Fruit fly (Drosophila melanogaster) whole organism, embryonic: ENCODE measurements around the gene CG6040.

Experiments used
- BEAF-32 ChIP-seq: fragments of 200-800 bp; sonication (Bioruptor generic); optimal IDR thresholded peaks from 3 replicates; lab custom pipeline; 2017; ENCODE audit warnings: missing biosample characterization, missing genetic modification characterization, mild to moderate bottlenecking, moderate library complexity, missing genetic modification reagents
- C15 ChIP-seq: fragments of 200-800 bp; sonication (Bioruptor generic); IDR thresholded peaks from 3 replicates; pipeline ENCODE4 v1.3.6; 2022; ENCODE audit warnings: missing biosample characterization, missing genetic modification characterization
- CG11398 ChIP-seq: fragments of 200-800 bp; sonication (Bioruptor generic); optimal IDR thresholded peaks from 2 replicates; lab custom pipeline; 2016; ENCODE audit warnings: missing biosample characterization, missing genetic modification characterization
- CG11456 ChIP-seq: fragments of 200-800 bp; sonication (Bioruptor generic); IDR thresholded peaks from 3 replicates; pipeline ENCODE4 v1.3.6; 2022; ENCODE audit warnings: missing biosample characterization, missing genetic modification characterization
- CG15269 ChIP-seq: fragments of 200-800 bp; sonication (Bioruptor generic); optimal IDR thresholded peaks from 2 replicates; lab custom pipeline; 2018; ENCODE audit warnings: missing biosample characterization, mild to moderate bottlenecking, missing genetic modification characterization, moderate library complexity
- CG15479 ChIP-seq: fragments of 200-800 bp; sonication (Bioruptor generic); optimal IDR thresholded peaks from 3 replicates; lab custom pipeline; 2019; ENCODE audit warnings: missing biosample characterization, mild to moderate bottlenecking, missing genetic modification characterization, moderate library complexity
- CG1647 ChIP-seq: fragments of 200-800 bp; sonication (Bioruptor generic); optimal IDR thresholded peaks from 3 replicates; lab custom pipeline; 2016; ENCODE audit warnings: missing biosample characterization, missing genetic modification characterization
- CG17802 ChIP-seq: fragments of 200-800 bp; sonication (Bioruptor generic); optimal IDR thresholded peaks from 2 replicates; lab custom pipeline; 2018; ENCODE audit warnings: missing biosample characterization, mild to moderate bottlenecking, missing genetic modification characterization, moderate library complexity
- CG18262 ChIP-seq: fragments of 200-800 bp; optimal IDR thresholded peaks from 3 replicates; lab custom pipeline; 2019; ENCODE audit warnings: missing biosample characterization, mild to moderate bottlenecking, missing genetic modification characterization, moderate library complexity
- CG2202 ChIP-seq: fragments of 200-800 bp; sonication (Bioruptor generic); optimal IDR thresholded peaks from 2 replicates; lab custom pipeline; 2018; ENCODE audit warnings: missing biosample characterization, mild to moderate bottlenecking, missing genetic modification characterization
- CG2712 ChIP-seq: fragments of 200-800 bp; optimal IDR thresholded peaks from 3 replicates; lab custom pipeline; 2019; ENCODE audit warnings: missing biosample characterization, mild to moderate bottlenecking, missing genetic modification characterization, moderate library complexity
- CG31388 ChIP-seq: fragments of 200-800 bp; sonication (Bioruptor generic); optimal IDR thresholded peaks from 2 replicates; lab custom pipeline; 2016; ENCODE audit warnings: missing biosample characterization, missing genetic modification characterization
- CG3838 ChIP-seq: fragments of 200-800 bp; sonication (Bioruptor generic); optimal IDR thresholded peaks from 3 replicates; lab custom pipeline; 2016; ENCODE audit warnings: missing biosample characterization, missing genetic modification characterization
- CG43689 ChIP-seq: fragments of 200-800 bp; sonication (Bioruptor generic); IDR thresholded peaks from 2 replicates; pipeline ENCODE4 v1.3.6; 2022; ENCODE audit warnings: missing biosample characterization, missing genetic modification characterization
- CG4730 ChIP-seq: fragments of 200-800 bp; sonication (Bioruptor generic); IDR thresholded peaks from 2 replicates; pipeline ENCODE4 v1.3.6; 2022; ENCODE audit warnings: missing biosample characterization, missing genetic modification characterization
- CG5180 ChIP-seq: fragments of 200-800 bp; sonication (Bioruptor generic); optimal IDR thresholded peaks from 3 replicates; lab custom pipeline; 2017; ENCODE audit warnings: missing biosample characterization, missing genetic modification characterization, mild to moderate bottlenecking, moderate library complexity, missing genetic modification reagents
- CG6683 ChIP-seq: fragments of 200-800 bp; sonication (Bioruptor generic); optimal IDR thresholded peaks from 2 replicates; lab custom pipeline; 2017; ENCODE audit warnings: missing biosample characterization, mild to moderate bottlenecking, missing genetic modification characterization, missing genetic modification reagents
- CG7271 ChIP-seq: fragments of 200-800 bp; sonication (Bioruptor generic); optimal IDR thresholded peaks from 2 replicates; lab custom pipeline; 2018; ENCODE audit warnings: missing biosample characterization, mild to moderate bottlenecking, missing genetic modification characterization, moderate library complexity
- CG7556 ChIP-seq: fragments of 200-800 bp; sonication (Bioruptor generic); optimal IDR thresholded peaks from 2 replicates; lab custom pipeline; 2017; ENCODE audit warnings: missing biosample characterization, mild to moderate bottlenecking, missing genetic modification characterization
- CG9727 ChIP-seq: fragments of 200-800 bp; sonication (Bioruptor generic); optimal IDR thresholded peaks from 3 replicates; lab custom pipeline; 2017; ENCODE audit warnings: missing biosample characterization, mild to moderate bottlenecking, missing genetic modification characterization
- D ChIP-seq, 2 experiments: fragments of 200-800 bp in 1 of 2; fragments of >200 bp in 1 of 2; sonication (Bioruptor generic) in 1 of 2; optimal IDR thresholded peaks; 2 replicates in 1 of 2; 3 replicates in 1 of 2; lab custom pipeline; 2017; ENCODE audit warnings: mild to moderate bottlenecking in 1 of 2, missing biosample characterization in 1 of 2, missing genetic modification characterization in 1 of 2, missing genetic modification reagents in 1 of 2
- Deaf1 ChIP-seq: fragments of 200-800 bp; optimal IDR thresholded peaks from 3 replicates; lab custom pipeline; 2019; ENCODE audit warnings: missing biosample characterization, mild to moderate bottlenecking, missing genetic modification characterization, moderate library complexity
- ERR ChIP-seq: fragments of 200-800 bp; sonication (Bioruptor generic); optimal IDR thresholded peaks from 2 replicates; lab custom pipeline; 2016; ENCODE audit warnings: missing biosample characterization, missing genetic modification characterization
- Ets97D ChIP-seq: fragments of 200-800 bp; sonication (Bioruptor generic); optimal IDR thresholded peaks from 3 replicates; lab custom pipeline; 2016; ENCODE audit warnings: missing biosample characterization, missing genetic modification characterization
- Gsc ChIP-seq: fragments of 200-800 bp; sonication (Bioruptor generic); IDR thresholded peaks from 2 replicates; pipeline ENCODE4 v1.3.6; 2022; ENCODE audit warnings: missing biosample characterization, missing genetic modification characterization
- NFAT ChIP-seq: fragments of 200-800 bp; sonication (Bioruptor generic); IDR thresholded peaks from 2 replicates; pipeline ENCODE4 v1.3.6; 2022; ENCODE audit warnings: missing biosample characterization, missing genetic modification characterization
- NK7.1 ChIP-seq: fragments of 200-800 bp; sonication (Bioruptor generic); optimal IDR thresholded peaks from 3 replicates; lab custom pipeline; 2016; ENCODE audit warnings: missing biosample characterization, missing genetic modification characterization
- NfI ChIP-seq: fragments of 200-800 bp; sonication (Bioruptor generic); optimal IDR thresholded peaks from 3 replicates; lab custom pipeline; 2018; ENCODE audit warnings: missing biosample characterization, mild to moderate bottlenecking, missing genetic modification characterization, moderate library complexity
- Opbp ChIP-seq: fragments of 200-800 bp; sonication (Bioruptor generic); IDR thresholded peaks from 3 replicates; pipeline ENCODE4 v1.3.6; 2022; ENCODE audit warnings: missing biosample characterization, missing genetic modification characterization; ENCODE audit not compliant: partially characterized antibody
- Rfx ChIP-seq: fragments of 200-800 bp; sonication (Bioruptor generic); IDR thresholded peaks from 2 replicates; pipeline ENCODE4 v1.3.6; 2022; ENCODE audit warnings: missing biosample characterization, missing genetic modification characterization
- TFAM ChIP-seq: fragments of 200-800 bp; sonication (Bioruptor generic); optimal IDR thresholded peaks from 2 replicates; lab custom pipeline; 2017; ENCODE audit warnings: missing biosample characterization, missing genetic modification characterization, inconsistent platforms
- Trl ChIP-seq, 3 experiments: fragments of >200 bp in 2 of 3; fragments of 200-800 bp in 1 of 3; sonication (Bioruptor generic) in 1 of 3; optimal IDR thresholded peaks; 2 replicates in 1 of 3; 3 replicates in 2 of 3; lab custom pipeline; 2016 to 2017; ENCODE audit warnings: missing biosample characterization in 1 of 3, missing genetic modification characterization in 1 of 3
- bcd ChIP-seq: fragments of 200-800 bp; sonication (Bioruptor generic); optimal IDR thresholded peaks from 2 replicates; lab custom pipeline; 2017; ENCODE audit warnings: missing biosample characterization, mild to moderate bottlenecking, missing genetic modification characterization
- dmrt99B ChIP-seq: fragments of 200-800 bp; sonication (Bioruptor generic); optimal IDR thresholded peaks from 2 replicates; lab custom pipeline; 2018; ENCODE audit warnings: missing biosample characterization, mild to moderate bottlenecking, missing genetic modification characterization, moderate library complexity
- fd102C ChIP-seq: fragments of 200-800 bp; sonication (Bioruptor generic); optimal IDR thresholded peaks from 2 replicates; lab custom pipeline; 2018; ENCODE audit warnings: missing biosample characterization, mild to moderate bottlenecking, missing genetic modification characterization, moderate library complexity
- kah ChIP-seq: fragments of 200-800 bp; sonication (Bioruptor generic); optimal IDR thresholded peaks from 2 replicates; lab custom pipeline; 2018; ENCODE audit warnings: missing biosample characterization, mild to moderate bottlenecking, missing genetic modification characterization
- lola ChIP-seq, 3 experiments: fragments of >200 bp in 2 of 3; fragments of 200-800 bp in 1 of 3; sonication (Bioruptor generic) in 1 of 3; optimal IDR thresholded peaks; 2 replicates each; lab custom pipeline; 2017 to 2019; ENCODE audit warnings: missing biosample characterization in 3 of 3, missing genetic modification characterization in 3 of 3, mild to moderate bottlenecking in 1 of 3, moderate library complexity in 1 of 3
- luna ChIP-seq: fragments of 200-800 bp; sonication (Bioruptor generic); optimal IDR thresholded peaks from 2 replicates; lab custom pipeline; 2016; ENCODE audit warnings: missing biosample characterization, missing genetic modification characterization
- mirr ChIP-seq: fragments of 200-800 bp; sonication (Bioruptor generic); optimal IDR thresholded peaks from 3 replicates; lab custom pipeline; 2018; ENCODE audit warnings: missing biosample characterization, mild to moderate bottlenecking, missing genetic modification characterization
- mld ChIP-seq: fragments of 200-800 bp; sonication (Bioruptor generic); IDR thresholded peaks from 3 replicates; pipeline ENCODE4 v1.3.6; 2022; ENCODE audit warnings: missing biosample characterization, missing genetic modification characterization; ENCODE audit not compliant: partially characterized antibody
- nmo ChIP-seq: fragments of 200-800 bp; sonication (Bioruptor generic); optimal IDR thresholded peaks from 2 replicates; lab custom pipeline; 2018; ENCODE audit warnings: missing biosample characterization, mild to moderate bottlenecking, missing genetic modification characterization, moderate library complexity
- org-1 ChIP-seq: fragments of 200-800 bp; sonication (Bioruptor generic); optimal IDR thresholded peaks from 2 replicates; lab custom pipeline; 2017; ENCODE audit warnings: missing biosample characterization, missing genetic modification characterization
- sens ChIP-seq: fragments of 200-800 bp; sonication (Bioruptor generic); peaks from one replicate; lab custom pipeline; 2016; ENCODE audit warnings: missing biosample characterization, missing genetic modification characterization
- sens-2 ChIP-seq: fragments of 200-800 bp; sonication (Bioruptor generic); IDR thresholded peaks from 2 replicates; pipeline ENCODE4 v1.3.6; 2022; ENCODE audit warnings: missing biosample characterization, missing genetic modification characterization
- sisA ChIP-seq: fragments of 200-800 bp; sonication (Bioruptor generic); IDR thresholded peaks from 2 replicates; pipeline ENCODE4 v1.3.6; 2022; ENCODE audit warnings: missing biosample characterization, missing genetic modification characterization
- tgo ChIP-seq: fragments of 200-800 bp; sonication (Bioruptor generic); IDR thresholded peaks from 3 replicates; pipeline ENCODE4 v1.3.6; 2022; ENCODE audit warnings: missing biosample characterization, missing genetic modification characterization
- unpg ChIP-seq: fragments of 200-800 bp; sonication (Bioruptor generic); optimal IDR thresholded peaks from 3 replicates; lab custom pipeline; 2018; ENCODE audit warnings: missing biosample characterization, mild to moderate bottlenecking, missing genetic modification characterization, moderate library complexity
- vnd ChIP-seq: fragments of 200-800 bp; sonication (Bioruptor generic); IDR thresholded peaks from 3 replicates; pipeline ENCODE4 v1.3.6; 2022; ENCODE audit warnings: missing biosample characterization, missing genetic modification characterization; ENCODE audit not compliant: partially characterized antibody

Gene CG6040

DNA sequence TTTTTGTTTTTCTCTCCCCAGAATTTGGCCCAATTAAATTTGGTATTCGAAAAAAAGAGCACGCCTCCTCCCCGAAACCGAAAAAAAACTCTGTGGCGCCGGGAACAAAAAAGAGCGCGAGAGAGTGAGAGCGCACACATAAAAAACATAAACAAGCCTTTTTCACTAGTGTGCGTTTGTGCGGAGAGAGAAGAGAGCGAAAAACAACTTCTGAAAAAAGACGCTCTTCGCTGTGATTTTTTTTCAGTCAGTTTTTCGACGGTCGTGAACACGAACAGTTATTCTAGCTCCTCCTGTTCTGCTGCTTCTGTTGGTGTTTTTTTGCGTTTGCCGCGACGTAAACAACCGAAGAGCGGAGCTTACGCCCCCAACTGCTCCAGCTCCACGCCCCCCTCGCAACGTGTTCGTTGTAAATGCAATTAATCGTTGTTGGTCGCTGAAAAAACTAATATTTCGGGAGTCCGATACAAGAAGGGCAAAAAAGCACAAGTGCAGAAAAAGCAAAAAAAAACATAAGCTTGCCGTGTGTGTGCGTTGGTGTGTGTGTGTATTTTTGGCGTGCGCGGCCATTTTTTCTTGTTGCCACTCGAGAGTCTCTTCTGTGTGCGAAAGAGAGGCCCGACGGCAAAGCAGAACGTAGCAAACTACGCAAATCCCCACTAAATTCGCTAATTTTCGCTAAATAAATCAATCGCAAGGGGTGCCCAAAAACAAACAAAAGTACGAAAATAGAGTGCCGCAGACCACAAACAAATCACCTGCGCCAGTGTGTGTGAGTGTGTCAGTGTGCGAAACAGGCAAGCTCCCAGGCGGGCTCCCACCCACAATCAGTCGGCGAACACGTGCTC is 67.4 kb downstream of the CG6040 start, which contains the start of gene sqz (continued):
- TF ChIP-seq Opbp (GFP tag; lab: Robert Waterston, UW) = peak; percentile 38; the same call in 2 of the 3 replicates
- TF ChIP-seq CG1647 = no peak
- TF ChIP-seq CG2202 (tag; lab: Kevin White, UChicago) = no peak
- TF ChIP-seq C15 = no peak
- TF ChIP-seq ERR (GFP tag; lab: Kevin White, UChicago) = no peak
- no peak for TF ChIP-seq CG11398 (GFP tag; lab: Kevin White, UChicago)
- TF ChIP-seq lola (GFP tag; optimal IDR thresholded peaks at IDR 0.05; lab: Kevin White, UChicago) = no peak
- TF ChIP-seq NfI (GFP tag; lab: Kevin White, UChicago) = no peak
- no peak for TF ChIP-seq NK7.1 (GFP tag; lab: Kevin White, UChicago)
- TF ChIP-seq mld = no peak
- TF ChIP-seq vnd (GFP tag; lab: Robert Waterston, UW) = no peak
- TF ChIP-seq CG31388 (GFP tag; lab: Kevin White, UChicago) = no peak
- no peak for TF ChIP-seq CG15269
- peak; percentile 49 for TF ChIP-seq CG3838 (GFP tag; lab: Kevin White, UChicago)
- TF ChIP-seq org-1 = no peak
- no peak for TF ChIP-seq bcd (GFP tag; lab: Kevin White, UChicago)
- no peak for TF ChIP-seq kah
- no peak for TF ChIP-seq CG43689 (GFP tag; lab: Robert Waterston, UW)
- TF ChIP-seq CG9727 (GFP tag; lab: Kevin White, UChicago) = no peak
- no peak for TF ChIP-seq sisA (GFP tag; lab: Robert Waterston, UW)
- no peak for TF ChIP-seq unpg (GFP tag; lab: Kevin White, UChicago)
- no peak for TF ChIP-seq CG6683
- TF ChIP-seq sens (GFP tag; lab: Kevin White, UChicago) = peak; percentile 88
- no peak for TF ChIP-seq dmrt99B (tag; lab: Kevin White, UChicago)
- TF ChIP-seq sens-2 = no peak
- no peak for TF ChIP-seq Ets97D (GFP tag; lab: Kevin White, UChicago)
- peak; percentile 23 for TF ChIP-seq BEAF-32 (GFP tag; lab: Kevin White, UChicago)
- no peak for TF ChIP-seq CG7556
- peak; percentile 87 for TF ChIP-seq Deaf1
- TF ChIP-seq CG15479 = no peak
- TF ChIP-seq D (optimal IDR thresholded peaks at IDR 0.05; lab: Kevin White, UChicago) = no peak
- TF ChIP-seq D (GFP tag; optimal IDR thresholded peaks at IDR 0.05; lab: Kevin White, UChicago) = peak; percentile 4
- no peak for TF ChIP-seq fd102C
- no peak for TF ChIP-seq CG4730 (GFP tag; lab: Robert Waterston, UW)
- no peak for TF ChIP-seq CG17802
- peak; percentile 24 for TF ChIP-seq mirr
- no peak for TF ChIP-seq tgo (GFP tag; lab: Robert Waterston, UW)
- no peak for TF ChIP-seq CG11456
- peak; percentile 98 for TF ChIP-seq Trl (optimal IDR thresholded peaks at IDR 0.05; lab: Kevin White, UChicago)
- TF ChIP-seq Trl (GFP tag; optimal IDR thresholded peaks at IDR 0.05; lab: Kevin White, UChicago) = peak; percentile 79
- peak; percentile 4 for TF ChIP-seq CG2712 (tag; lab: Kevin White, UChicago)
- TF ChIP-seq CG18262 (tag; lab: Kevin White, UChicago) = peak; percentile 0
- TF ChIP-seq nmo (GFP tag; lab: Kevin White, UChicago) = no peak
- no peak for TF ChIP-seq TFAM
- TF ChIP-seq CG5180 = peak; percentile 81
- TF ChIP-seq Gsc = no peak
- no peak for TF ChIP-seq CG7271 (tag; lab: Kevin White, UChicago)
- no peak for TF ChIP-seq Rfx (GFP tag; lab: Robert Waterston, UW)
- TF ChIP-seq luna (GFP tag; lab: Kevin White, UChicago) = no peak
- TF ChIP-seq NFAT (GFP tag; lab: Robert Waterston, UW) = no peak
